Worm (Caenorhabditis elegans) whole organism, late embryonic: ENCODE data around the gene Y79H2A.12.
A peak's percentile ranks its signal among the peaks of the same experiment; 100 is the strongest.

Experiments used
- C08G9.2 ChIP-seq: sonication (generic microtip); optimal IDR thresholded peaks from 2 replicates; lab custom pipeline; 2016; ENCODE audit warnings: mild to moderate bottlenecking, missing genetic modification characterization, moderate library complexity, missing compliant biosample characterization
- K02D7.2 ChIP-seq: sonication (generic microtip); optimal IDR thresholded peaks from 2 replicates; lab custom pipeline; 2017; ENCODE audit warnings: mild to moderate bottlenecking, missing genetic modification characterization, missing compliant biosample characterization
- K09A11.1 ChIP-seq: sonication (generic microtip); optimal IDR thresholded peaks from 2 replicates; lab custom pipeline; 2017; ENCODE audit warnings: antibody characterized with exemption, mild to moderate bottlenecking, missing genetic modification characterization, missing compliant biosample characterization; ENCODE audit not compliant: insufficient read depth
- ahr-1 ChIP-seq: sonication (generic microtip); optimal IDR thresholded peaks from 2 replicates; lab custom pipeline; 2016; ENCODE audit warnings: missing genetic modification characterization, missing compliant biosample characterization
- ama-1 ChIP-seq: fragments of 150-350 bp; optimal IDR thresholded peaks from 2 replicates; lab custom pipeline; 2014
- ceh-19 ChIP-seq: fragments of 200-800 bp; sonication (Bioruptor generic); optimal IDR thresholded peaks from 2 replicates; lab custom pipeline; 2018; ENCODE audit warnings: mild to moderate bottlenecking, missing genetic modification characterization, missing compliant biosample characterization
- ceh-30 ChIP-seq: fragments of 150-350 bp; optimal IDR thresholded peaks from 2 replicates; lab custom pipeline; 2014; ENCODE audit warnings: missing biosample characterization, missing genetic modification characterization
- ceh-31 ChIP-seq: sonication (generic microtip); optimal IDR thresholded peaks from 2 replicates; lab custom pipeline; 2016; ENCODE audit warnings: missing genetic modification characterization, missing compliant biosample characterization
- ceh-34 ChIP-seq: sonication (generic microtip); optimal IDR thresholded peaks from 2 replicates; lab custom pipeline; 2016; ENCODE audit warnings: mild to moderate bottlenecking, missing genetic modification characterization, missing compliant biosample characterization
- ceh-48 ChIP-seq: sonication (generic microtip); optimal IDR thresholded peaks from 2 replicates; lab custom pipeline; 2016; ENCODE audit warnings: missing genetic modification characterization, inconsistent platforms, missing compliant biosample characterization
- che-1 ChIP-seq: sonication (generic microtip); optimal IDR thresholded peaks from 2 replicates; lab custom pipeline; 2016; ENCODE audit warnings: mild to moderate bottlenecking, missing genetic modification characterization, missing compliant biosample characterization
- dmd-4 ChIP-seq: sonication (generic microtip); optimal IDR thresholded peaks from 2 replicates; lab custom pipeline; 2016; ENCODE audit warnings: borderline replicate concordance, missing genetic modification characterization, missing compliant biosample characterization
- elt-2 ChIP-seq: sonication (generic microtip); optimal IDR thresholded peaks from 2 replicates; lab custom pipeline; 2016; ENCODE audit warnings: missing genetic modification reagents, missing genetic modification characterization, missing compliant biosample characterization
- elt-4 ChIP-seq: sonication (generic microtip); optimal IDR thresholded peaks from 2 replicates; lab custom pipeline; 2016; ENCODE audit warnings: missing genetic modification characterization, missing compliant biosample characterization
- fax-1 ChIP-seq: sonication (generic microtip); optimal IDR thresholded peaks from 2 replicates; lab custom pipeline; 2016; ENCODE audit warnings: missing genotype, missing genetic modification characterization, missing compliant biosample characterization
- fkh-10 ChIP-seq: fragments of 150-350 bp; optimal IDR thresholded peaks from 2 replicates; lab custom pipeline; 2014; ENCODE audit warnings: missing biosample characterization, missing genetic modification reagents, missing genetic modification characterization
- fkh-6 ChIP-seq: sonication (generic microtip); optimal IDR thresholded peaks from 2 replicates; lab custom pipeline; 2016; ENCODE audit warnings: missing genetic modification characterization, missing compliant biosample characterization
- gmeb-2 ChIP-seq: sonication (generic microtip); optimal IDR thresholded peaks from 2 replicates; lab custom pipeline; 2016; ENCODE audit warnings: missing genetic modification characterization, inconsistent platforms, missing compliant biosample characterization
- hlh-13 ChIP-seq: fragments of 200-800 bp; sonication (Bioruptor generic); optimal IDR thresholded peaks from 2 replicates; lab custom pipeline; 2018; ENCODE audit warnings: mild to moderate bottlenecking, missing genetic modification characterization, missing compliant biosample characterization
- hlh-15 ChIP-seq: sonication (generic microtip); optimal IDR thresholded peaks from 2 replicates; lab custom pipeline; 2016; ENCODE audit warnings: missing genetic modification characterization, missing compliant biosample characterization
- hlh-30 ChIP-seq: sonication (generic microtip); optimal IDR thresholded peaks from 2 replicates; lab custom pipeline; 2017; ENCODE audit warnings: antibody characterized with exemption, missing genetic modification characterization, missing compliant biosample characterization; ENCODE audit not compliant: insufficient read depth
- lim-6 ChIP-seq: sonication (generic microtip); optimal IDR thresholded peaks from 2 replicates; lab custom pipeline; 2016; ENCODE audit warnings: missing genetic modification characterization, missing compliant biosample characterization
- nfya-1 ChIP-seq: sonication (generic microtip); optimal IDR thresholded peaks from 2 replicates; lab custom pipeline; 2017; ENCODE audit warnings: missing genetic modification characterization, mild to moderate bottlenecking, missing compliant biosample characterization, antibody characterized with exemption, moderate library complexity
- nhr-11 ChIP-seq: fragments of 150-350 bp; optimal IDR thresholded peaks from 2 replicates; lab custom pipeline; 2014; ENCODE audit warnings: missing biosample characterization, missing genetic modification characterization
- nhr-232 ChIP-seq: sonication (generic microtip); optimal IDR thresholded peaks from 2 replicates; lab custom pipeline; 2016; ENCODE audit warnings: missing genetic modification characterization, missing compliant biosample characterization
- pag-3 ChIP-seq: sonication (generic microtip); optimal IDR thresholded peaks from 2 replicates; lab custom pipeline; 2016; ENCODE audit warnings: missing compliant biosample characterization, missing genetic modification characterization, borderline replicate concordance
- pat-9 ChIP-seq: fragments of 200-800 bp; sonication (Bioruptor generic); optimal IDR thresholded peaks from 2 replicates; lab custom pipeline; 2018; ENCODE audit warnings: mild to moderate bottlenecking, missing genetic modification characterization, moderate library complexity, missing compliant biosample characterization
- pha-4 ChIP-seq: fragments of 150-350 bp; optimal IDR thresholded peaks from 2 replicates; lab custom pipeline; 2018; ENCODE audit warnings: missing biosample characterization, missing genetic modification reagents, missing genetic modification characterization
- ref-2 ChIP-seq: sonication (generic microtip); optimal IDR thresholded peaks from 2 replicates; lab custom pipeline; 2016; ENCODE audit warnings: missing genetic modification characterization, missing compliant biosample characterization
- rnt-1 ChIP-seq: sonication (generic microtip); optimal IDR thresholded peaks from 2 replicates; lab custom pipeline; 2016; ENCODE audit warnings: missing genetic modification characterization, missing compliant biosample characterization
- sox-4 ChIP-seq: sonication (generic microtip); optimal IDR thresholded peaks from 2 replicates; lab custom pipeline; 2017; ENCODE audit warnings: mild to moderate bottlenecking, missing genetic modification characterization, inconsistent platforms, missing compliant biosample characterization
- tbx-7 ChIP-seq: sonication (generic microtip); optimal IDR thresholded peaks from 2 replicates; lab custom pipeline; 2016; ENCODE audit warnings: missing genotype, missing genetic modification characterization, missing compliant biosample characterization
- unc-42 ChIP-seq: sonication (generic microtip); optimal IDR thresholded peaks from 2 replicates; lab custom pipeline; 2016; ENCODE audit warnings: missing genotype, missing genetic modification characterization, missing compliant biosample characterization
- zip-5 ChIP-seq: sonication (generic microtip); optimal IDR thresholded peaks from 2 replicates; lab custom pipeline; 2016; ENCODE audit warnings: missing genetic modification characterization, missing compliant biosample characterization

Y79H2A.12 gene

ce11 chrIII:12052206-12052605, 23.5 kb upstream of the Y79H2A.12 start, which contains the start of gene Y79H2A.3:
Gene Y79H2A.3 (minus strand): TSS chrIII:12052306.
- TF ChIP-seq ceh-19 (GFP tag; lab: Kevin White, UChicago) (no peak), ceh-31 (tag; lab: Kevin White, UChicago) (no peak), fax-1 (no peak), hlh-15 (tag; lab: Kevin White, UChicago) (no peak), elt-4 (tag; lab: Kevin White, UChicago) (no peak), pag-3 (tag; lab: Kevin White, UChicago) (no peak), pat-9 (tag; lab: Kevin White, UChicago) (no peak), ahr-1 (tag; lab: Kevin White, UChicago) (no peak)

- TF ChIP-seq ref-2 = no peak
- no peak for TF ChIP-seq tbx-7 (tag; lab: Kevin White, UChicago)
- no peak for TF ChIP-seq C08G9.2 (tag; lab: Kevin White, UChicago)
- TF ChIP-seq lim-6 (tag; lab: Kevin White, UChicago) = no peak
- no peak for TF ChIP-seq nhr-11 (tag; lab: Kevin White, UChicago)
- TF ChIP-seq pag-3 (tag; lab: Kevin White, UChicago) = no peak
- no peak for TF ChIP-seq ceh-34 (tag; lab: Kevin White, UChicago)
- no peak for TF ChIP-seq hlh-30
- no peak for TF ChIP-seq K02D7.2
- TF ChIP-seq zip-5 (tag; lab: Kevin White, UChicago) = no peak
- no peak for TF ChIP-seq nhr-232
- no peak for TF ChIP-seq elt-2 (tag; lab: Kevin White, UChicago)
Observed at ce11 chrIII:12040999-12041398, 12.3 kb upstream of the Y79H2A.12 start, which contains the start of gene Y79H2A.4. Gene Y79H2A.4 (plus strand): TSS chrIII:12041299.

DNA sequence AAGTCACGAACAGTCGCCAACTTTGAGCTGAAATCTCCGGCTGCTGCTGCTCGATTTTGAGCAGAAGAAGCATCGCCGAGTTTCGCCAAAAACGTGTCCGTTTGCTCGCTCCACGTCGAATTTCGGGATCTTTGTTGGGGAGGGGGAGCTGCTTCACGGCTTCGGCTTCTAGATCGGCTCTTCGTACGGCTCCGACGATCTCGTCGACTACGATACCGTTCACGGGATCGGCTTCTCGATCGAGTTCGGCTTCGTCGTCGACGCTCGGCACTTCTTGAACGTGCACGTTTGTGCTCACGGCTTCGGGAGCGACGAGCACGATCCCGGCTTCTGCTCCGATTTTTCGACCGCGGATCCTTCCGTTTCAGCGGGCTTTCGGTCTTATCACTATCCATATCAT, 8.5 kb upstream of the Y79H2A.12 start:
- TF ChIP-seq fkh-10 (GFP tag; lab: Kevin White, UChicago) = no peak
- TF ChIP-seq pha-4 (tag; lab: Kevin White, UChicago) = no peak
- TF ChIP-seq ama-1 (lab: Kevin White, UChicago) = no peak
- no peak for TF ChIP-seq tbx-7 (tag; lab: Kevin White, UChicago)
- TF ChIP-seq ceh-31 (tag; lab: Kevin White, UChicago) = no peak
- no peak for TF ChIP-seq ceh-30
- no peak for TF ChIP-seq lim-6 (tag; lab: Kevin White, UChicago)
- TF ChIP-seq zip-5 (tag; lab: Kevin White, UChicago) = no peak
- no peak for TF ChIP-seq gmeb-2 (tag; lab: Kevin White, UChicago)
- TF ChIP-seq hlh-13 (GFP tag; lab: Kevin White, UChicago) = no peak
- TF ChIP-seq ceh-48 (tag; lab: Kevin White, UChicago) = no peak

DNA sequence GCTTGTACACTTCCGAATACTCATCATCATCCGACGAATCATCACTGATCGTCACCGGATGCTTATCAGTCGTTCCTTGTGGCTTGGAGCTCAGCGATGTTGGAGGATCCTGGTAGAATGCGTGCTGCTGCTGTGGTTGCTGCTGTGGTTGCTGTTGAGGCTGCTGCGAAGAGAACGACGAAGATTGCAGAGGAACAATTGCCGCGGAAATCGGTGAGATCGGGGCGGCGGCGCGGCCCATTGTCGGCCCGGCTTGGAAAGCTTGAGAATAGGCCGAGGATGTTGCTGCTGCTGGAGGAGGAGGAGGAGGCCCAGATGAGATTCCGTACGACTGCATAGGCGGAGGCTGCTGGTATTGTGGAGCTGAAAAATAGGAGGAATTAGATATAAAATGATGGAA, 5.6 kb upstream of the Y79H2A.12 start:
- TF ChIP-seq K02D7.2 (no peak), tbx-7 (tag; lab: Kevin White, UChicago) (no peak), che-1 (tag; lab: Kevin White, UChicago) (no peak), unc-42 (tag; lab: Kevin White, UChicago) (no peak), dmd-4 (tag; lab: Kevin White, UChicago) (no peak), K09A11.1 (tag; lab: Kevin White, UChicago) (no peak), nhr-232 (no peak), rnt-1 (tag; lab: Kevin White, UChicago) (no peak), nfya-1 (tag; lab: Kevin White, UChicago) (no peak), fkh-6 (tag; lab: Kevin White, UChicago) (no peak), sox-4 (no peak)

DNA sequence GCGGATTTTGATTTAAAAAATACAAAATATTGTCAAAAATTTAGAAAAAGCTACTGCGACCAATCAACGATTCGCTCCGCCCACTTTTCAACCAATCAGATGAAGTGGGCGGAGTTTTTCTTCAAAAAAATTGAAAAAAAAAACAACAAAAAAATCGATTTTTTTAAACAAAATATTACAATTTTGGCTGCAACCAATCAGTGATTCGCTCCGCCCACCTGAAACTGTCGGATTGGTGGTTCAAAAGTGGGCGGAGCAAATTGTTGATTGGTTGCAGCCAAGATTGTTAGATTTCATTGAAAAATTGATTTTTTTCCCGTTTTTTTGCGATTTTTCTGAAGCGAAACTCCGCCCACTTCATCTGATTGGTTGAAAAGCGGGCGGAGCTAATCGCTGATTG, 4.6 kb upstream of the Y79H2A.12 start:
- TF ChIP-seq K09A11.1 (tag; lab: Kevin White, UChicago) = no peak
- peak; percentile 54 for TF ChIP-seq nfya-1 (tag; lab: Kevin White, UChicago)
- TF ChIP-seq che-1 (tag; lab: Kevin White, UChicago) = no peak
- TF ChIP-seq, all 69 proteins: peak for 1
